Worm (Caenorhabditis elegans): Measurements from ENCODE around the gene F14H12.3.

DNA sequence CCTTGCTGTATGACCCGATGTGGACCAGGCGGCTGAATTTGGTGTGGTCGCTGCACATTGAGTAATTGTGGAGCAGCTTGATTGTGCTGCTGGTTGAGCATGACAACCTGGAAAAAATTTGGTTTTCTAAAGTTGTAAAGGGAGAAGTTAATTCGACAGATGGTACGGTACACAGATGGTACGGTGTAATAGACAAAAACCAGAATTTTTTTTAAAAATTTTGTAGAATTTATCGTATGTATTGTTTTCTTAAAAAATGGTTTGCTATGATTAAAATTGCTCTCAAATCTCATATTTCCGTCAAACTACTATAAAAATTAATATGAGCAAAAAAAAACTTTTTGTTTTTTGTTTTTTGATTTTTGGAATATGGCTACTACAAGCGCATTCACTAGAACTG, 37.2 kb upstream of the F14H12.3 start, which contains the start of gene pqn-15:
- TF ChIP-seq lin-13 (GFP tag; optimal IDR thresholded peaks at IDR 0.05) (no peak), skn-1 (tag; optimal IDR thresholded peaks at IDR 0.05) (no peak), nhr-237 (tag; optimal IDR thresholded peaks at IDR 0.05) (no peak), pag-3 (tag; optimal IDR thresholded peaks at IDR 0.05; ENCODE audit: borderline replicate concordance, insufficient read depth) (no peak), blmp-1 (tag; optimal IDR thresholded peaks at IDR 0.05) (no peak), irx-1 (tag; optimal IDR thresholded peaks at IDR 0.05) (no peak), nhr-76 (tag; optimal IDR thresholded peaks at IDR 0.05) (no peak), ceh-90 (tag; optimal IDR thresholded peaks at IDR 0.05) (no peak), aha-1 (tag; optimal IDR thresholded peaks at IDR 0.05) (no peak), nhr-71 (tag; optimal IDR thresholded peaks at IDR 0.05) (no peak), ces-1 (GFP tag; optimal IDR thresholded peaks at IDR 0.05) (no peak), lin-39 (tag; optimal IDR thresholded peaks at IDR 0.05) (no peak)

Data from whole organism, L1 larva.